Worm (Caenorhabditis elegans): ENCODE results near the gene C50D2.2.

C50D2.2 gene

DNA sequence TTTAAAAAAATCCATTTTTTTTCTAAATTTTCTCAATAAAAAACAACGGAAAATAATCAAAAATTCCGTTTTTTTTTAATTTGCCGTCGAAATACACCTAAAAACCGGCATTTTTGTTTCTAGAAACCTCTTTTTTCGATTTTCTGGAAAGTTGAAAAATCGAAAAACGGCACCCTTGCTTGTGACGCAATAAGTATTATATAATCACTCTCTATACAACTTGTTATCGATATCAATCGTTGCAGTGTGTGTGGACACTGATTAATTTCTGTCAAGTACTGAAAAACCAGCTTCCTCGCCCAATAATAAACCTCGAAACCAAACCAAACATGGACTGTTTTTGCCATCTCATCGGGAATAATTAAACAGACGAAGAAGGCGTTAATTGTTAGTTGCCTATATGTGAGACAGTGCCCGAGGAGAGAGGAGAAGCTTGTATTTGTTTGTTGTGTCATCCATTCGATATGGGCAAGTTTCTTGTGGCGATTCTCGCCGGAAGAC, 48.1 kb downstream of the C50D2.2 start:
- TF ChIP-seq T22C8.4 (GFP tag; IDR thresholded peaks at IDR 0.05), result no peak
- no peak for TF ChIP-seq flt-1 (GFP tag; IDR thresholded peaks at IDR 0.05)
- TF ChIP-seq ref-1 (GFP tag; conservative IDR thresholded peaks at IDR 0.05), result no peak
- TF ChIP-seq ztf-29 (GFP tag; IDR thresholded peaks at IDR 0.05), result no peak
- no peak for TF ChIP-seq med-1 (GFP tag; optimal IDR thresholded peaks at IDR 0.05; ENCODE audit: insufficient read depth)
- no peak for TF ChIP-seq klf-2 (GFP tag; conservative IDR thresholded peaks at IDR 0.05)

DNA sequence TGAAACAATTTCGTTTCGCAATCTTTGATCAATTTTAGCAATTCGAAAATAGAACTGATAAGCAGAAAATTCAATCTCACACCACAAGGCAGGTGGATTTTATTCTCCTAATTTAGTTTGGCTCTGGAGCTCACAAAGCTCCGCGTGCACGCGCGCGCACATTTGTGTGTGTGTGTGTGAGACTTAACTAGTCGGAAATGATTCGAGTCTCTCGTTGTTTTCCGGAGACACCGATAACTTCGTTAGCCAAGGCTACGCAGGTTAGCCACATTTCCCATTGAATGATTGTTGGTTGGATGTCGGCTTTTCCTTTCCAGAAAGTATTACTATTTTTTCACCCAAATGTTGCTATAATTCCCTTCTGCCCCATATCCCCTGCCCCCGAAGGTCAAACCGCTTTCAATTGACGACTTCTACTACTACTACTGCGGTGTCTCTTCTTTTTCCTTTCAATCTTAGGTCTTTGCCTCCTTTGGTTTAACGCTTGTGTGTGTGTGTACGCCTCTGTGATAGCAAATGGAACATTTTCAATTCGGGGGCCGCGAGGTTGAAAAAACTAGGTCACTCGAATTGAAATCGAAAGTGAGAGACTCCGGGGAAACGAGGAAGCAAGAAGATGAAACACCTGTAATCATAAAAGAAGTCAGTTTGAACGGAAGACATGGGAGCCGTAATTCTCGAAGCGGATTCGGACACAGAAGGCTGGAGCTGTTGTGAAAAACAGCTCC, 49.2 kb downstream of the C50D2.2 start:
- TF ChIP-seq ref-1 (GFP tag; conservative IDR thresholded peaks at IDR 0.05) (no peak), klf-2 (GFP tag; conservative IDR thresholded peaks at IDR 0.05) (no peak), tab-1 (GFP tag; IDR thresholded peaks at IDR 0.05) (no peak), flt-1 (GFP tag; IDR thresholded peaks at IDR 0.05) (no peak), med-1 (GFP tag; optimal IDR thresholded peaks at IDR 0.05; ENCODE audit: insufficient read depth) (no peak), cog-1 (tag; optimal IDR thresholded peaks at IDR 0.05) (no peak), ztf-29 (GFP tag; IDR thresholded peaks at IDR 0.05) (no peak), T22C8.4 (GFP tag; IDR thresholded peaks at IDR 0.05) (no peak), ztf-23 (GFP tag; IDR thresholded peaks at IDR 0.05) (no peak)

DNA sequence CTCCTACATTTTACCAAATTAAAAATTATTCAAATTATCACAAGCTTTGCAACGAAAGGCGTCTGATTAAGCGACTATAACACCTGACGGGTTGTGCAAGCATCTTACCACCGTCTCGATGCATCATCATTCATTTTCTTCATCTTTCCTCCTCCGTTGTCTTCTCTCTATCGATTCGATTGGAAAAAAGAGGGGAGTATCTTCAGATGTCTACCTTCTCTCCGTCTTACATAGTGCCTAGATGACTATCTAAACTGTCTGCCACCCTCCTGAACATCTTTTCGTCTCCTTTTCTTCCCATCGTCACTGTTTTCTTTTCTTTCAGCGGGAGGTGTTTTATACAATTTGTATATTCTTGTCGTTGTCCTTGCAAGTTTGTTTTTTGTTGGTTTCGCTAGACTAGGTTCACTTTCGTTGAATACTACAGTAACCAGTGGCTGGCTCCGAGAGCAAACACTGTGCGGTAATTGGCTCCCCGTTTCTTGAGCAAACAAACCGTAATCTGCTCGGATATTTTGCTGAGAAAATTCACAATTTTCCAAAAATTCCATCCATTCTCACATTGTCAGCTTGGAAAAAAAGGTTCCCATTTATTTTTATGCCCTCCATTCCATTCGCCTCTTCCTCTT, 50.4 kb downstream of the C50D2.2 start:
- TF ChIP-seq med-1 (GFP tag; optimal IDR thresholded peaks at IDR 0.05; ENCODE audit: insufficient read depth), result no peak
- TF ChIP-seq tab-1 (GFP tag; IDR thresholded peaks at IDR 0.05), result no peak
- no peak for TF ChIP-seq ztf-29 (GFP tag; IDR thresholded peaks at IDR 0.05)
- no peak for TF ChIP-seq flt-1 (GFP tag; IDR thresholded peaks at IDR 0.05)
- TF ChIP-seq ref-1 (GFP tag; conservative IDR thresholded peaks at IDR 0.05), result no peak
- TF ChIP-seq klf-2 (GFP tag; conservative IDR thresholded peaks at IDR 0.05), result no peak
- no peak for TF ChIP-seq ztf-23 (GFP tag; IDR thresholded peaks at IDR 0.05)
- TF ChIP-seq cog-1 (tag; optimal IDR thresholded peaks at IDR 0.05), result peak; percentile 38
- peak; percentile 43; the same call in 1 of the 2 replicates for TF ChIP-seq T22C8.4 (GFP tag; IDR thresholded peaks at IDR 0.05)

DNA sequence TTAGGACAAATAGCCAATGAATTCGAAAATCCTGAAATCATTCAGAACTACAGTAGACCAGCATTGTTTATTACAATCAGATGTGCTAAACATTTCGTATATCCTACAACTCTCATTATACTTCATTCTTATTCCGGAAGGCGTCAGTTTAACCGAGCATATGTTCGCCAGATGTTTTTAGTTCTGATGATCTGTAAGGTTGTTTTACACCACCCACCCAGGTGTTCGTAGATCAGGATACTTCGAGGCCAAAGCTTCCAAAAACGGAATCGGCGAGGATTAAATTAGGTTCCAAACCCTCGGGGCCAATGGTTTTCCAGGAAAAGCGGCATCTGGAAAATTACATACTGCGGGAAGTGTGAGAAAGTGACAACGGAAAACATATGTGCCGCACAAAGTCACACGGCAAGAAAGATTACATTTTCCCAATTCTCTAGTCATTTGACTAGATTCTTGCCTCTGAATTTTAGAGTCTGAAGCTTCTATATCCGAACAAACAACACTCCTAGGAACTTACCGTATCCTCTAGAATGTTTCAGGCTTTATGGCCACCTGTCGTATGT, 51.7 kb downstream of the C50D2.2 start:
- no peak for TF ChIP-seq ref-1 (GFP tag; conservative IDR thresholded peaks at IDR 0.05)
- no peak for TF ChIP-seq T22C8.4 (GFP tag; IDR thresholded peaks at IDR 0.05)
- no peak for TF ChIP-seq klf-2 (GFP tag; conservative IDR thresholded peaks at IDR 0.05)
- TF ChIP-seq ztf-29 (GFP tag; IDR thresholded peaks at IDR 0.05), result no peak
- no peak for TF ChIP-seq cog-1 (tag; optimal IDR thresholded peaks at IDR 0.05)
- TF ChIP-seq tab-1 (GFP tag; IDR thresholded peaks at IDR 0.05), result no peak
- no peak for TF ChIP-seq med-1 (GFP tag; optimal IDR thresholded peaks at IDR 0.05; ENCODE audit: insufficient read depth)

Measured in whole organism, midembryonic.